Worm (Caenorhabditis elegans) whole organism, late embryonic: ENCODE data around the gene F22E5.12.

Experiments used
- C08G9.2 ChIP-seq: sonication (generic microtip); optimal IDR thresholded peaks from 2 replicates; lab custom pipeline; 2016; ENCODE audit warnings: mild to moderate bottlenecking, missing genetic modification characterization, moderate library complexity, missing compliant biosample characterization
- F13H6.1 ChIP-seq: sonication (generic microtip); optimal IDR thresholded peaks from 2 replicates; lab custom pipeline; 2016; ENCODE audit warnings: missing genetic modification characterization, missing compliant biosample characterization
- T23F11.4 ChIP-seq: fragments of 200-800 bp; sonication (Bioruptor generic); optimal IDR thresholded peaks from 2 replicates; lab custom pipeline; 2018; ENCODE audit warnings: mild to moderate bottlenecking, missing genetic modification characterization, missing compliant biosample characterization
- ceh-19 ChIP-seq: fragments of 200-800 bp; sonication (Bioruptor generic); optimal IDR thresholded peaks from 2 replicates; lab custom pipeline; 2018; ENCODE audit warnings: mild to moderate bottlenecking, missing genetic modification characterization, missing compliant biosample characterization
- ceh-22 ChIP-seq: sonication (generic microtip); optimal IDR thresholded peaks from 2 replicates; lab custom pipeline; 2017; ENCODE audit warnings: missing biosample characterization, missing genetic modification characterization
- ceh-31 ChIP-seq: sonication (generic microtip); optimal IDR thresholded peaks from 2 replicates; lab custom pipeline; 2016; ENCODE audit warnings: missing genetic modification characterization, missing compliant biosample characterization
- ceh-45 ChIP-seq: fragments of 200-800 bp; sonication (Bioruptor generic); IDR thresholded peaks from 2 replicates; pipeline ENCODE4 v1.3.6; 2022; ENCODE audit warnings: missing genetic modification reagents, missing genetic modification characterization, missing compliant biosample characterization
- ceh-48 ChIP-seq: sonication (generic microtip); optimal IDR thresholded peaks from 2 replicates; lab custom pipeline; 2016; ENCODE audit warnings: missing genetic modification characterization, inconsistent platforms, missing compliant biosample characterization
- che-1 ChIP-seq: sonication (generic microtip); optimal IDR thresholded peaks from 2 replicates; lab custom pipeline; 2016; ENCODE audit warnings: mild to moderate bottlenecking, missing genetic modification characterization, missing compliant biosample characterization
- dmd-4 ChIP-seq: sonication (generic microtip); optimal IDR thresholded peaks from 2 replicates; lab custom pipeline; 2016; ENCODE audit warnings: borderline replicate concordance, missing genetic modification characterization, missing compliant biosample characterization
- dve-1 ChIP-seq: sonication (generic microtip); optimal IDR thresholded peaks from 2 replicates; lab custom pipeline; 2017; ENCODE audit warnings: antibody characterized with exemption, mild to moderate bottlenecking, missing genetic modification characterization, missing compliant biosample characterization
- fax-1 ChIP-seq: sonication (generic microtip); optimal IDR thresholded peaks from 2 replicates; lab custom pipeline; 2016; ENCODE audit warnings: missing genotype, missing genetic modification characterization, missing compliant biosample characterization
- gmeb-2 ChIP-seq: sonication (generic microtip); optimal IDR thresholded peaks from 2 replicates; lab custom pipeline; 2016; ENCODE audit warnings: missing genetic modification characterization, inconsistent platforms, missing compliant biosample characterization
- hlh-15 ChIP-seq: sonication (generic microtip); optimal IDR thresholded peaks from 2 replicates; lab custom pipeline; 2016; ENCODE audit warnings: missing genetic modification characterization, missing compliant biosample characterization
- hlh-30 ChIP-seq: sonication (generic microtip); optimal IDR thresholded peaks from 2 replicates; lab custom pipeline; 2017; ENCODE audit warnings: antibody characterized with exemption, missing genetic modification characterization, missing compliant biosample characterization; ENCODE audit not compliant: insufficient read depth
- hlh-6 ChIP-seq: sonication (generic microtip); optimal IDR thresholded peaks from 2 replicates; lab custom pipeline; 2016; ENCODE audit warnings: missing genotype, missing genetic modification characterization, missing compliant biosample characterization
- hlh-8 ChIP-seq: sonication (generic microtip); optimal IDR thresholded peaks from 2 replicates; lab custom pipeline; 2016; ENCODE audit warnings: missing genotype, missing genetic modification characterization, missing compliant biosample characterization
- madf-2 ChIP-seq: sonication (generic microtip); optimal IDR thresholded peaks from 2 replicates; lab custom pipeline; 2017; ENCODE audit warnings: missing genetic modification characterization, missing compliant biosample characterization
- mec-3 ChIP-seq: sonication (generic microtip); optimal IDR thresholded peaks from 2 replicates; lab custom pipeline; 2016; ENCODE audit warnings: borderline replicate concordance, missing genetic modification characterization, missing compliant biosample characterization
- nhr-232 ChIP-seq: sonication (generic microtip); optimal IDR thresholded peaks from 2 replicates; lab custom pipeline; 2016; ENCODE audit warnings: missing genetic modification characterization, missing compliant biosample characterization
- pag-3 ChIP-seq: sonication (generic microtip); optimal IDR thresholded peaks from 2 replicates; lab custom pipeline; 2016; ENCODE audit warnings: missing compliant biosample characterization, missing genetic modification characterization, borderline replicate concordance
- pat-9 ChIP-seq: fragments of 200-800 bp; sonication (Bioruptor generic); optimal IDR thresholded peaks from 2 replicates; lab custom pipeline; 2018; ENCODE audit warnings: mild to moderate bottlenecking, missing genetic modification characterization, moderate library complexity, missing compliant biosample characterization
- ref-2 ChIP-seq: sonication (generic microtip); optimal IDR thresholded peaks from 2 replicates; lab custom pipeline; 2016; ENCODE audit warnings: missing genetic modification characterization, missing compliant biosample characterization
- sdc-2 ChIP-seq: sonication (generic microtip); optimal IDR thresholded peaks from 2 replicates; lab custom pipeline; 2016; ENCODE audit warnings: missing genotype, missing genetic modification characterization, missing compliant biosample characterization
- sox-4 ChIP-seq: sonication (generic microtip); optimal IDR thresholded peaks from 2 replicates; lab custom pipeline; 2017; ENCODE audit warnings: mild to moderate bottlenecking, missing genetic modification characterization, inconsistent platforms, missing compliant biosample characterization
- tbx-7 ChIP-seq: sonication (generic microtip); optimal IDR thresholded peaks from 2 replicates; lab custom pipeline; 2016; ENCODE audit warnings: missing genotype, missing genetic modification characterization, missing compliant biosample characterization
- unc-42 ChIP-seq: sonication (generic microtip); optimal IDR thresholded peaks from 2 replicates; lab custom pipeline; 2016; ENCODE audit warnings: missing genotype, missing genetic modification characterization, missing compliant biosample characterization
- unc-86 ChIP-seq: sonication (generic microtip); optimal IDR thresholded peaks from 2 replicates; lab custom pipeline; 2016; ENCODE audit warnings: missing genetic modification characterization, missing compliant biosample characterization
- zip-5 ChIP-seq: sonication (generic microtip); optimal IDR thresholded peaks from 2 replicates; lab custom pipeline; 2016; ENCODE audit warnings: missing genetic modification characterization, missing compliant biosample characterization
- ztf-16 ChIP-seq: sonication (generic microtip); optimal IDR thresholded peaks from 2 replicates; lab custom pipeline; 2017; ENCODE audit warnings: missing genetic modification characterization, missing compliant biosample characterization

Gene F22E5.12

DNA sequence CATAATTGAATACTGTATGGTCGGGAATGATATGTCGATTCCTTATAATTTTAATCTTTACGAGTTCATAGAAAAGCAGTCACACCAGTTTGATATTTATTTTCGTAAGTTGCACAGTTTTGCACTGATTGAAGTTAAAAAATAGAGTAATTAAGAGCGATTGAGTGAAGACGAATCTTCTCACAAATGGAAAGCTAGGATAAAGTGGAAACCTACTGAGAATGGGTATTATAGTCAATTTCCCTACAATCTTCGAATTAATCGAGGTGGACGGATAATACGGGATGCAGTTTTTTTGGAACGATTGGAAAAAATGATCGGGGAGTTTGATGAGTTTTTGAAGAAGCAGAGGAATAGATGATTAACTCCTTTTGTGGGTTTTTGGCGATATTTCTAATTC is 5.7 kb downstream of the F22E5.12 start, which contains the start of gene F22E5.23:
F22E5.23 (plus strand) TSS at position 301 of the 400 bp plus-strand sequence.
- no peak for TF ChIP-seq ztf-16
- TF ChIP-seq ceh-19 (GFP tag; lab: Kevin White, UChicago): no peak
- TF ChIP-seq dmd-4 (tag; lab: Kevin White, UChicago): no peak
- TF ChIP-seq sox-4 (tag; lab: Kevin White, UChicago): no peak
- TF ChIP-seq ceh-45: no peak
- TF ChIP-seq pag-3 (tag; lab: Kevin White, UChicago): no peak
- no peak for TF ChIP-seq zip-5 (tag; lab: Kevin White, UChicago)
- TF ChIP-seq fax-1 (tag; lab: Kevin White, UChicago): no peak
- no peak for TF ChIP-seq ceh-31
- no peak for TF ChIP-seq tbx-7
- TF ChIP-seq hlh-6 (tag; lab: Kevin White, UChicago): no peak
- TF ChIP-seq sdc-2 (tag; lab: Kevin White, UChicago): no peak
- no peak for TF ChIP-seq hlh-30 (tag; lab: Kevin White, UChicago)
- no peak for TF ChIP-seq hlh-8 (tag; lab: Kevin White, UChicago)
- no peak for TF ChIP-seq madf-2 (tag; lab: Kevin White, UChicago)
- TF ChIP-seq pat-9 (tag; lab: Kevin White, UChicago): no peak
- no peak for TF ChIP-seq ceh-48 (tag; lab: Kevin White, UChicago)

DNA sequence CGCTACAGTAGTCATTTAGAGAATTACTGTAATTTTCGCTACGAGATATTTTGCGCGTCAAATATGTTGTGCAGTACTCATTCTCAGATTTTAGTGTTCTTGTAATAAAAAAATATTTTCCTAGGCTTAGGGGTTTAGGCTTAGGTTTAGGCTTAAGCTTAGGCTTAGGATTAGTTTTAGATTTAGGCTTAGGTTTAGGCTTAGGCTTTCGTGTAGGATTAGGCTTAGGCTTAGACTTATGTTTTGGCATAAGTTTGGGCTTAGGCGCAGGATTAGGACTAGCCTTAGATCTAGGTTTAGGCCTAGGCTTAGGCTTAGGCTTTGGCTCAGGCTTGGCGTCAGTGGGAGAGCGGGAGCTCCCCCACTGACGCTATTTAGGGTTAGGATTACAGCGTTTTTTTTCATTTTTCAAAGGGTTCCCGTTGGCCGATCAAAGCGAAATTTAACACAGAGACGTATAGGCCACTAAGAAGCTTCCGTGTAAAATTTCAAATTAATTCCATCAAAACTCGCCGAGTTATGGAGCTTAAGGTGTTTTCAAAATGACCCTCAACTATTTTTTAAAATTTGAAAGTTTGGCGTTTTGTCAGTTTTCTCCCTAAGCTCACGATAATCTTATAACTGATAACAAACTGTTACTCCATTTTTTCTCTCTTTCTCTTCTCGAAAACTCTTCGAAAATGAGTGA is 7.1 kb downstream of the F22E5.12 start, which contains the start of gene F22E5.8:
F22E5.8 (plus strand) TSS at position 638 of the 688 bp plus-strand sequence.
- TF ChIP-seq dve-1 (tag; lab: Kevin White, UChicago): peak; percentile 75

DNA sequence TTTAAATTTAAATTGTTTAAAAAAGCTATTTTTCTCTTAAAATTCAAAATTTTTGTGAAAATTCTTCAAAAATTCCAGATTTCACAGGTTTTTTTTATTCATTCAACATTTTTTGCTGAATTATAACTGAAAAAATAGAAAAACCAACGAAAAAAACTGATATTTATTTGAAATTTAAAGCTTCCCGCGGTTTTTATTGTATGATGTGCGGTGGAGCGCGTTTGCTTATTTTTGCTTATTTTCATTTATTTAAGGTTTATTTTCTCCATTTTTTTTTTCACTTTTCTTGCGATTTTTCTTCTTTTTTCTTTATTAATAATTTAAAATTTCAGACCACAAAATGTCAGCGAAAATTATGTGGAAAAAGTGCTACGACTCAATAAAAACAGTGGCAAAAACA is 8.6 kb downstream of the F22E5.12 start, which contains the start of gene F22E5.9:
F22E5.9 (plus strand) TSS at position 327 of the 400 bp plus-strand sequence.
- TF ChIP-seq unc-42: no peak
- TF ChIP-seq F13H6.1 (tag; lab: Kevin White, UChicago): no peak
- TF ChIP-seq hlh-30 (tag; lab: Kevin White, UChicago): no peak
- TF ChIP-seq ref-2 (tag; lab: Kevin White, UChicago): no peak
- TF ChIP-seq C08G9.2 (tag; lab: Kevin White, UChicago): no peak
- TF ChIP-seq che-1 (tag; lab: Kevin White, UChicago): no peak
- TF ChIP-seq hlh-15 (tag; lab: Kevin White, UChicago): no peak
- TF ChIP-seq madf-2 (tag; lab: Kevin White, UChicago): no peak
- no peak for TF ChIP-seq mec-3 (tag; lab: Kevin White, UChicago)
- no peak for TF ChIP-seq nhr-232 (tag; lab: Kevin White, UChicago)
- TF ChIP-seq sdc-2 (tag; lab: Kevin White, UChicago): no peak
- TF ChIP-seq unc-86 (tag; lab: Kevin White, UChicago): no peak
- TF ChIP-seq T23F11.4 (GFP tag; lab: Kevin White, UChicago): no peak
- TF ChIP-seq gmeb-2 (tag; lab: Kevin White, UChicago): no peak
- TF ChIP-seq ceh-22: no peak
- TF ChIP-seq, all 69 proteins: peak for 0

DNA sequence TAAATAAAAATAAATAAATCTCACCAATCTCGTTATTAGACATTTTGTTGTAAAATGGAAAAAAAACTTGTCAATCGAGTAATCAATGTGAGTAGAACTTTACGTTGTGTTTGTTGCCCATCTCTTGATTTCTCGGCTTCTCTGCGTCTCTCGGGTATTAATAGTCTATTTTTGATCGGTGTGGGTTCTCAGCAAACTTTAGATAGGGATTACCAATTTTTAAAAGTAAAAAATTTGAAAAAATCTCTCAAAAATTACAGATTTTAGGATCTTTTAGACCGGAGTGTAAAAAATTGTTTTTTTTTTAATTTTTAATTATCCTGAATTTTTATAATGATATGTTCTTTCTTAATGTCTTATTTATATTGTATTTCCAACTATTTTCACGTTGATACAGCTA is 9.3 kb downstream of the F22E5.12 start, which contains the start of gene F22E5.21:
F22E5.21 (minus strand) TSS at position 101 of the 400 bp plus-strand sequence.
- TF ChIP-seq C08G9.2 (tag; lab: Kevin White, UChicago): no peak
- TF ChIP-seq ceh-48 (tag; lab: Kevin White, UChicago): no peak
- TF ChIP-seq ceh-31: no peak
- TF ChIP-seq pag-3 (tag; lab: Kevin White, UChicago): no peak

DNA sequence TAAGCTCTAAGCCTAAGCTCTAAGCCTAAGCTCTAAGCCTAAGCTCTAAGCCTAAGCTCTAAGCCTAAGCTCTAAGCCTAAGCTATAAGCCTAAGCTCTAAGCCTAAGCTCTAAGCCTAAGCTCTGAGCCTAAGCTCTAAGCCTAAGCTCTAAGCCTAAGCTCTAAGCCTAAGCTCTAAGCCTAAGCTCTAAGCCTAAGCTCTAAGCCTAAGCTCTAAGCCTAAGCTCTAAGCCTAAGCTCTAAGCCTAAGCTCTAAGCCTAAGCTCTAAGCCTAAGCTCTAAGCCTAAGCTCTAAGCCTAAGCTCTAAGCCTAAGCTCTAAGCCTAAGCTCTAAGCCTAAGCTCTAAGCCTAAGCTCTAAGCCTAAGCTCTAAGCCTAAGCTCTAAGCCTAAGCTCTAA is 14.5 kb downstream of the F22E5.12 start:
- TF ChIP-seq dve-1 (tag; lab: Kevin White, UChicago): peak; percentile 89
